Fruit fly (Drosophila melanogaster) whole organism, embryonic: ENCODE data around the gene Rip11.

ENCODE experiments used
- CG10209 ChIP-seq: fragments of 200-800 bp; sonication (Bioruptor generic); optimal IDR thresholded peaks from 3 replicates; lab custom pipeline; 2017; ENCODE audit warnings: missing biosample characterization, mild to moderate bottlenecking, missing genetic modification characterization, missing genetic modification reagents
- CG13296 ChIP-seq: fragments of 200-800 bp; sonication (Bioruptor generic); optimal IDR thresholded peaks from 3 replicates; lab custom pipeline; 2018; ENCODE audit warnings: missing biosample characterization, mild to moderate bottlenecking, missing genetic modification characterization
- CG14860 ChIP-seq: fragments of 200-800 bp; sonication (Bioruptor generic); IDR thresholded peaks from 3 replicates; pipeline ENCODE4 v1.3.6; 2022; ENCODE audit warnings: missing biosample characterization, missing genetic modification characterization; ENCODE audit not compliant: partially characterized antibody
- E2f1 ChIP-seq: fragments of 200-800 bp; sonication (Bioruptor generic); IDR thresholded peaks from 2 replicates; pipeline ENCODE4 v1.3.6; 2022; ENCODE audit warnings: missing biosample characterization, missing genetic modification characterization
- NFAT ChIP-seq: fragments of 200-800 bp; sonication (Bioruptor generic); IDR thresholded peaks from 2 replicates; pipeline ENCODE4 v1.3.6; 2022; ENCODE audit warnings: missing biosample characterization, missing genetic modification characterization
- exex ChIP-seq: fragments of 200-800 bp; sonication (Bioruptor generic); optimal IDR thresholded peaks from 4 replicates; lab custom pipeline; 2018; ENCODE audit warnings: missing biosample characterization, mild to moderate bottlenecking, missing genetic modification characterization, moderate library complexity
- gro ChIP-seq: fragments of 200-800 bp; sonication (Bioruptor generic); optimal IDR thresholded peaks from 2 replicates; lab custom pipeline; 2016; ENCODE audit warnings: missing biosample characterization, missing genetic modification characterization

- TF ChIP-seq CG13296, result no peak
- no peak for TF ChIP-seq gro (GFP tag; lab: Kevin White, UChicago)
- TF ChIP-seq CG14860 (GFP tag; lab: Robert Waterston, UW), result no peak
- TF ChIP-seq E2f1, result no peak
- no peak for TF ChIP-seq CG10209 (GFP tag; lab: Kevin White, UChicago)
- TF ChIP-seq NFAT (GFP tag; lab: Robert Waterston, UW), result no peak
- no peak for TF ChIP-seq exex
Observed at dm6 chrX:18636275-18636947, 11.0 kb downstream of the Rip11 start.
